Worm (Caenorhabditis elegans) whole organism, early embryonic: ENCODE data around the gene C04E6.4.

Experiments used
- B0310.2 ChIP-seq: sonication (generic microtip); optimal IDR thresholded peaks from 2 replicates; lab custom pipeline; 2016; ENCODE audit warnings: mild to moderate bottlenecking, missing genetic modification characterization, missing compliant biosample characterization
- F13C5.2 ChIP-seq: sonication (generic microtip); optimal IDR thresholded peaks from 2 replicates; lab custom pipeline; 2017; ENCODE audit warnings: mild to moderate bottlenecking, missing genetic modification characterization, inconsistent platforms, missing compliant biosample characterization
- ama-1 ChIP-seq: fragments of 150-350 bp; optimal IDR thresholded peaks from 2 replicates; lab custom pipeline; 2014
- ceh-13 ChIP-seq: fragments of 200-800 bp; sonication (Bioruptor generic); optimal IDR thresholded peaks from 2 replicates; lab custom pipeline; 2018; ENCODE audit warnings: mild to moderate bottlenecking, missing genetic modification characterization, missing compliant biosample characterization
- ceh-36 ChIP-seq: sonication (generic microtip); optimal IDR thresholded peaks from 2 replicates; lab custom pipeline; 2016; ENCODE audit warnings: missing genetic modification characterization, inconsistent platforms, missing compliant biosample characterization
- flt-1 ChIP-seq: fragments of 200-800 bp; sonication (Bioruptor generic); IDR thresholded peaks from 2 replicates; pipeline ENCODE4 v1.3.6; 2022; ENCODE audit warnings: missing genetic modification characterization, missing compliant biosample characterization
- hmbx-1 ChIP-seq: sonication (generic microtip); optimal IDR thresholded peaks from 2 replicates; lab custom pipeline; 2016; ENCODE audit warnings: mild to moderate bottlenecking, missing genetic modification characterization, missing compliant biosample characterization
- hmg-4 ChIP-seq: fragments of 200-800 bp; sonication (Bioruptor generic); optimal IDR thresholded peaks from 2 replicates; lab custom pipeline; 2018; ENCODE audit warnings: mild to moderate bottlenecking, missing genetic modification characterization, missing compliant biosample characterization
- pes-1 ChIP-seq: fragments of 200-800 bp; sonication (Bioruptor generic); IDR thresholded peaks from 2 replicates; pipeline ENCODE4 v1.3.6; 2022; ENCODE audit warnings: missing genetic modification reagents, missing genetic modification characterization, missing compliant biosample characterization
- scrt-1 ChIP-seq: fragments of 200-800 bp; sonication (Bioruptor generic); IDR thresholded peaks from 2 replicates; pipeline ENCODE4 v1.3.6; 2022; ENCODE audit warnings: missing genetic modification characterization, missing compliant biosample characterization
- sea-1 ChIP-seq: fragments of 200-800 bp; sonication (Bioruptor generic); conservative IDR thresholded peaks from 2 replicates; pipeline ENCODE4 v1.3.6; 2022; ENCODE audit warnings: missing genetic modification characterization, missing compliant biosample characterization
- tbx-11 ChIP-seq: fragments of 200-800 bp; sonication (Bioruptor generic); IDR thresholded peaks from 2 replicates; pipeline ENCODE4 v1.3.6; 2022; ENCODE audit warnings: missing genetic modification characterization, missing compliant biosample characterization
- tbx-37 ChIP-seq: fragments of 200-800 bp; sonication (Bioruptor generic); conservative IDR thresholded peaks from 2 replicates; pipeline ENCODE4 v1.3.6; 2022; ENCODE audit warnings: missing genetic modification reagents, missing genetic modification characterization, missing compliant biosample characterization
- tra-4 ChIP-seq: sonication (generic microtip); optimal IDR thresholded peaks from 2 replicates; lab custom pipeline; 2017; ENCODE audit warnings: missing genetic modification characterization, missing compliant biosample characterization

ce11 chrV:5871759-5872158, 35.4 kb upstream of the C04E6.4 start, which contains the start of gene C02G6.2:
- TF ChIP-seq scrt-1 (GFP tag; lab: Robert Waterston, UW) (no peak), ama-1 (no peak), F13C5.2 (tag; lab: Kevin White, UChicago) (no peak), flt-1 (GFP tag; lab: Robert Waterston, UW) (no peak), ceh-13 (GFP tag; lab: Kevin White, UChicago) (no peak), B0310.2 (no peak), tbx-37 (GFP tag; lab: Robert Waterston, UW) (no peak), ceh-36 (tag; lab: Kevin White, UChicago) (no peak), hmg-4 (GFP tag; lab: Kevin White, UChicago) (no peak), hmbx-1 (tag; lab: Kevin White, UChicago) (no peak), pes-1 (GFP tag; lab: Robert Waterston, UW) (no peak), sea-1 (no peak), tra-4 (tag; lab: Kevin White, UChicago) (no peak), tbx-11 (GFP tag; lab: Robert Waterston, UW) (no peak)
